Worm (Caenorhabditis elegans) whole organism, early embryonic: ENCODE results near the gene Y75B8A.13.

Experiments
- ama-1 ChIP-seq: fragments of 150-350 bp; optimal IDR thresholded peaks from 2 replicates; lab custom pipeline; 2014
- pes-1 ChIP-seq: fragments of 200-800 bp; sonication (Bioruptor generic); IDR thresholded peaks from 2 replicates; pipeline ENCODE4 v1.3.6; 2022; ENCODE audit warnings: missing genetic modification reagents, missing genetic modification characterization, missing compliant biosample characterization

DNA sequence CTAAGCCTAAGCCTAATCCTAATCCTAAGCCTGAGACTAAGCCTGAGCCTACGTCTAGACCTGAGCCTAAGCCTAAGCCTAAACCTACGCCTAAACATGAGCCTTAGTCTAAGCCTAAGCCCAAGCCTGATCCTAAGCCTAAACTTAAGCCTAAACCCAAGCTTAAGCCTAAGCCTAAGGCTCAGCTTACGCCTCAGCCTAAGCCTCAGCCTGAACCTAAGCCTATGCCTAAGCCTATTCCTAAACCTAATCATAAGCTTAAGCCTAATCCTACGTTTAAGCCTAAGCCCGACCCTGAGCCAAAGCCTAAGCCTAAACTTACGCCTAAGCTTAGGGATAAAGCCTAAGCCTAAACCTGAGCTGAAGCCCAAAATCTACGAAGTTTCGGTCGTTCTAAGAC lies 14.7 kb upstream of the Y75B8A.13 start:
- no peak for TF ChIP-seq pes-1 (GFP tag; lab: Robert Waterston, UW)
- TF ChIP-seq ama-1 (lab: Kevin White, UChicago) = no peak
